Fruit fly (Drosophila melanogaster) whole organism, embryonic: ENCODE data around the gene CG3224.

Source experiments
- CG10565 ChIP-seq: fragments of 200-800 bp; sonication (Bioruptor generic); optimal IDR thresholded peaks from 3 replicates; lab custom pipeline; 2016; ENCODE audit warnings: missing biosample characterization, mild to moderate bottlenecking, missing genetic modification characterization
- CG11695 ChIP-seq: fragments of 200-800 bp; sonication (Bioruptor generic); IDR thresholded peaks from 3 replicates; pipeline ENCODE4 v1.3.6; 2022; ENCODE audit warnings: missing biosample characterization, missing genetic modification characterization
- CG11696 ChIP-seq: fragments of 200-800 bp; sonication (Bioruptor generic); IDR thresholded peaks from 2 replicates; pipeline ENCODE4 v1.3.6; 2022; ENCODE audit warnings: missing biosample characterization, missing genetic modification characterization
- CG12104 ChIP-seq: fragments of 200-800 bp; sonication (Bioruptor generic); optimal IDR thresholded peaks from 3 replicates; lab custom pipeline; 2016; ENCODE audit warnings: missing biosample characterization, missing genetic modification characterization
- CG12155 ChIP-seq: fragments of 200-800 bp; sonication (Bioruptor generic); optimal IDR thresholded peaks from 3 replicates; lab custom pipeline; 2016; ENCODE audit warnings: missing biosample characterization, missing genetic modification characterization
- CG12391 ChIP-seq: fragments of 200-800 bp; sonication (Bioruptor generic); optimal IDR thresholded peaks from 3 replicates; lab custom pipeline; 2018; ENCODE audit warnings: missing biosample characterization, mild to moderate bottlenecking, missing genetic modification characterization, moderate library complexity
- CG12942 ChIP-seq: fragments of 200-800 bp; sonication (Bioruptor generic); optimal IDR thresholded peaks from 3 replicates; lab custom pipeline; 2016; ENCODE audit warnings: missing biosample characterization, missing genetic modification characterization
- CG13424 ChIP-seq: fragments of 200-800 bp; sonication (Bioruptor generic); optimal IDR thresholded peaks from 2 replicates; lab custom pipeline; 2019; ENCODE audit warnings: missing biosample characterization, mild to moderate bottlenecking, missing genetic modification characterization, moderate library complexity
- CG14441 ChIP-seq: fragments of 200-800 bp; sonication (Bioruptor generic); IDR thresholded peaks from 2 replicates; pipeline ENCODE4 v1.3.6; 2022; ENCODE audit warnings: missing biosample characterization, missing genetic modification characterization
- CG15011 ChIP-seq: fragments of 200-800 bp; sonication (Bioruptor generic); optimal IDR thresholded peaks from 3 replicates; lab custom pipeline; 2018; ENCODE audit warnings: missing biosample characterization, mild to moderate bottlenecking, missing genetic modification characterization
- CG17186 ChIP-seq: fragments of 200-800 bp; sonication (Bioruptor generic); optimal IDR thresholded peaks from 3 replicates; lab custom pipeline; 2017; ENCODE audit warnings: missing biosample characterization, missing genetic modification reagents, missing genetic modification characterization
- CG18011 ChIP-seq: fragments of 200-800 bp; sonication (Bioruptor generic); optimal IDR thresholded peaks from 2 replicates; lab custom pipeline; 2017; ENCODE audit warnings: missing biosample characterization, missing genetic modification characterization, mild to moderate bottlenecking, moderate library complexity, missing genotype
- CG2712 ChIP-seq: fragments of 200-800 bp; optimal IDR thresholded peaks from 3 replicates; lab custom pipeline; 2019; ENCODE audit warnings: missing biosample characterization, mild to moderate bottlenecking, missing genetic modification characterization, moderate library complexity
- CG2889 ChIP-seq: fragments of 200-800 bp; sonication (Bioruptor generic); IDR thresholded peaks from 3 replicates; pipeline ENCODE4 v1.3.6; 2022; ENCODE audit warnings: missing biosample characterization, missing genetic modification characterization
- CG32772 ChIP-seq: fragments of 200-800 bp; sonication (Bioruptor generic); IDR thresholded peaks from 2 replicates; pipeline ENCODE4 v1.3.6; 2022; ENCODE audit warnings: missing biosample characterization, missing genetic modification characterization
- CG34422 ChIP-seq: fragments of 200-800 bp; sonication (Bioruptor generic); IDR thresholded peaks from 3 replicates; pipeline ENCODE4 v1.3.6; 2022; ENCODE audit warnings: missing biosample characterization, missing genetic modification characterization
- CG43689 ChIP-seq: fragments of 200-800 bp; sonication (Bioruptor generic); IDR thresholded peaks from 2 replicates; pipeline ENCODE4 v1.3.6; 2022; ENCODE audit warnings: missing biosample characterization, missing genetic modification characterization
- CG5953 ChIP-seq: fragments of 200-800 bp; sonication (Bioruptor generic); IDR thresholded peaks from 2 replicates; pipeline ENCODE4 v1.3.6; 2022; ENCODE audit warnings: missing biosample characterization, missing genetic modification characterization
- CG6791 ChIP-seq: fragments of 200-800 bp; sonication (Bioruptor generic); IDR thresholded peaks from 3 replicates; pipeline ENCODE4 v1.3.6; 2022; ENCODE audit warnings: missing biosample characterization, missing genetic modification characterization; ENCODE audit not compliant: partially characterized antibody
- CG8388 ChIP-seq: fragments of 200-800 bp; sonication (Bioruptor generic); optimal IDR thresholded peaks from 2 replicates; lab custom pipeline; 2019; ENCODE audit warnings: missing biosample characterization, mild to moderate bottlenecking, missing genetic modification characterization, moderate library complexity
- CTCF ChIP-seq: fragments of 200-800 bp; sonication (Bioruptor generic); optimal IDR thresholded peaks from 2 replicates; lab custom pipeline; 2017; ENCODE audit warnings: missing biosample characterization, mild to moderate bottlenecking, missing genetic modification characterization, moderate library complexity
- CkIIα-i1 ChIP-seq: fragments of 200-800 bp; sonication (Bioruptor generic); IDR thresholded peaks from 2 replicates; pipeline ENCODE4 v1.3.6; 2022; ENCODE audit warnings: missing biosample characterization, missing genetic modification characterization
- Dbx ChIP-seq: fragments of 200-800 bp; sonication (Bioruptor generic); IDR thresholded peaks from 3 replicates; pipeline ENCODE4 v1.3.6; 2022; ENCODE audit warnings: missing biosample characterization, missing genetic modification characterization
- ERR ChIP-seq: fragments of 200-800 bp; sonication (Bioruptor generic); optimal IDR thresholded peaks from 2 replicates; lab custom pipeline; 2016; ENCODE audit warnings: missing biosample characterization, missing genetic modification characterization
- Eip74EF ChIP-seq, 2 experiments: fragments of 200-800 bp in 1 of 2; fragments of >200 bp in 1 of 2; sonication (Bioruptor generic) in 1 of 2; optimal IDR thresholded peaks; 2 replicates each; lab custom pipeline; 2017 to 2019; ENCODE audit warnings: missing biosample characterization in 2 of 2, missing genetic modification characterization in 2 of 2, mild to moderate bottlenecking in 1 of 2, moderate library complexity in 1 of 2
- Elba2 ChIP-seq: fragments of 200-800 bp; sonication (Bioruptor generic); optimal IDR thresholded peaks from 3 replicates; lab custom pipeline; 2016; ENCODE audit warnings: missing biosample characterization, missing genetic modification characterization
- Ets65A ChIP-seq: fragments of 200-800 bp; sonication (Bioruptor generic); peaks from one replicate; lab custom pipeline; 2016; ENCODE audit warnings: missing biosample characterization, missing genetic modification characterization
- MESR4 ChIP-seq: fragments of 200-800 bp; sonication (Bioruptor generic); optimal IDR thresholded peaks from 2 replicates; lab custom pipeline; 2018; ENCODE audit warnings: missing biosample characterization, mild to moderate bottlenecking, missing genetic modification characterization, moderate library complexity
- Mrtf ChIP-seq: fragments of 200-800 bp; sonication (Bioruptor generic); IDR thresholded peaks from 3 replicates; pipeline ENCODE4 v1.3.6; 2022; ENCODE audit warnings: missing biosample characterization, missing genetic modification characterization
- NC2β ChIP-seq: fragments of 200-800 bp; sonication (Bioruptor generic); optimal IDR thresholded peaks from 2 replicates; lab custom pipeline; 2016; ENCODE audit warnings: missing biosample characterization, missing genetic modification characterization
- NK7.1 ChIP-seq: fragments of 200-800 bp; sonication (Bioruptor generic); optimal IDR thresholded peaks from 3 replicates; lab custom pipeline; 2016; ENCODE audit warnings: missing biosample characterization, missing genetic modification characterization
- Sry-β ChIP-seq: fragments of 200-800 bp; sonication (Bioruptor generic); optimal IDR thresholded peaks from 2 replicates; lab custom pipeline; 2018; ENCODE audit warnings: missing biosample characterization, mild to moderate bottlenecking, missing genetic modification characterization, moderate library complexity
- TFAM ChIP-seq: fragments of 200-800 bp; sonication (Bioruptor generic); optimal IDR thresholded peaks from 2 replicates; lab custom pipeline; 2017; ENCODE audit warnings: missing biosample characterization, missing genetic modification characterization, inconsistent platforms
- ab ChIP-seq: fragments of 200-800 bp; sonication (Bioruptor generic); optimal IDR thresholded peaks from 2 replicates; lab custom pipeline; 2016; ENCODE audit warnings: missing biosample characterization, missing genetic modification characterization
- ara ChIP-seq: fragments of 200-800 bp; sonication (Bioruptor generic); IDR thresholded peaks from 2 replicates; pipeline ENCODE4 v1.3.6; 2022; ENCODE audit warnings: missing biosample characterization, missing genetic modification characterization
- az2 ChIP-seq: fragments of 200-800 bp; sonication (Bioruptor generic); optimal IDR thresholded peaks from 3 replicates; lab custom pipeline; 2016; ENCODE audit warnings: missing biosample characterization, missing genetic modification characterization
- caup ChIP-seq: fragments of 200-800 bp; sonication (Bioruptor generic); optimal IDR thresholded peaks from 3 replicates; lab custom pipeline; 2017; ENCODE audit warnings: missing biosample characterization, mild to moderate bottlenecking, missing genetic modification characterization, moderate library complexity; ENCODE audit not compliant: severe bottlenecking
- dati ChIP-seq: fragments of 200-800 bp; sonication (Bioruptor generic); IDR thresholded peaks from 2 replicates; pipeline ENCODE4 v1.3.6; 2022; ENCODE audit warnings: missing biosample characterization, missing genetic modification characterization
- eyg ChIP-seq: fragments of 200-800 bp; sonication (Bioruptor generic); optimal IDR thresholded peaks from 3 replicates; lab custom pipeline; 2016; ENCODE audit warnings: missing biosample characterization, missing genetic modification characterization
- her ChIP-seq: fragments of 200-800 bp; sonication (Bioruptor generic); optimal IDR thresholded peaks from 2 replicates; lab custom pipeline; 2016; ENCODE audit warnings: missing biosample characterization, missing genetic modification characterization
- jing ChIP-seq: fragments of 200-800 bp; sonication (Bioruptor generic); optimal IDR thresholded peaks from 2 replicates; lab custom pipeline; 2018; ENCODE audit warnings: missing biosample characterization, mild to moderate bottlenecking, missing genetic modification characterization
- ro ChIP-seq: fragments of 200-800 bp; sonication (Bioruptor generic); IDR thresholded peaks from 2 replicates; pipeline ENCODE4 v1.3.6; 2022; ENCODE audit warnings: missing biosample characterization, missing genetic modification characterization
- row ChIP-seq: fragments of 200-800 bp; sonication (Bioruptor generic); IDR thresholded peaks from 3 replicates; pipeline ENCODE4 v1.3.6; 2022; ENCODE audit warnings: missing biosample characterization, missing genetic modification characterization
- sc ChIP-seq, 3 experiments: fragments of >200 bp in 2 of 3; fragments of 200-800 bp in 1 of 3; sonication (Bioruptor generic) in 1 of 3; optimal IDR thresholded peaks; 2 replicates in 2 of 3; 3 replicates in 1 of 3; lab custom pipeline; 2017; ENCODE audit warnings: mild to moderate bottlenecking in 1 of 3, missing biosample characterization in 1 of 3, missing genetic modification characterization in 1 of 3, missing genetic modification reagents in 1 of 3
- seq ChIP-seq: fragments of 200-800 bp; sonication (Bioruptor generic); IDR thresholded peaks from 2 replicates; pipeline ENCODE4 v1.3.6; 2022; ENCODE audit warnings: missing biosample characterization, missing genetic modification characterization
- sisA ChIP-seq: fragments of 200-800 bp; sonication (Bioruptor generic); IDR thresholded peaks from 2 replicates; pipeline ENCODE4 v1.3.6; 2022; ENCODE audit warnings: missing biosample characterization, missing genetic modification characterization
- ssp ChIP-seq: fragments of 200-800 bp; sonication (Bioruptor generic); IDR thresholded peaks from 2 replicates; pipeline ENCODE4 v1.3.6; 2022; ENCODE audit warnings: missing biosample characterization, missing genetic modification characterization
- tap ChIP-seq: fragments of 200-800 bp; optimal IDR thresholded peaks from 3 replicates; lab custom pipeline; 2019; ENCODE audit warnings: missing biosample characterization, mild to moderate bottlenecking, missing genetic modification characterization, moderate library complexity
- trh ChIP-seq: fragments of 200-800 bp; sonication (Bioruptor generic); optimal IDR thresholded peaks from 2 replicates; lab custom pipeline; 2016; ENCODE audit warnings: missing biosample characterization, missing genetic modification characterization
- unc-4 ChIP-seq: fragments of 200-800 bp; sonication (Bioruptor generic); IDR thresholded peaks from 2 replicates; pipeline ENCODE4 v1.3.6; 2022; ENCODE audit warnings: missing biosample characterization, missing genetic modification characterization; ENCODE audit not compliant: partially characterized antibody
- zf30C ChIP-seq: fragments of 200-800 bp; sonication (Bioruptor generic); optimal IDR thresholded peaks from 3 replicates; lab custom pipeline; 2018; ENCODE audit warnings: missing biosample characterization, mild to moderate bottlenecking, missing genetic modification characterization

CG3224 gene

dm6 chrX:6699255-6699885 is 38.1 kb upstream of the CG3224 start, which contains the start of gene CG14441 (continued):
- TF ChIP-seq Elba2 (no peak), Ets65A (GFP tag; lab: Kevin White, UChicago) (no peak), CG5953 (GFP tag; lab: Robert Waterston, UW) (no peak), CG34422 (GFP tag; lab: Robert Waterston, UW) (peak; percentile 65; the same call in 1 of the 3 replicates), ssp (GFP tag; lab: Robert Waterston, UW) (no peak), Eip74EF (GFP tag; optimal IDR thresholded peaks at IDR 0.05; lab: Kevin White, UChicago) (peak in 1 of 2 experiments; percentile 66), CG11695 (GFP tag; lab: Robert Waterston, UW) (no peak), CG8388 (peak; percentile 19), ERR (GFP tag; lab: Kevin White, UChicago) (peak; percentile 55), trh (GFP tag; lab: Kevin White, UChicago) (no peak), dati (GFP tag; lab: Robert Waterston, UW) (no peak), Dbx (peak; percentile 32; the same call in 1 of the 3 replicates), CG2712 (peak; percentile 51), CG14441 (GFP tag; lab: Robert Waterston, UW) (peak; percentile 49; the same call in 1 of the 2 replicates), her (GFP tag; lab: Kevin White, UChicago) (peak; percentile 40), MESR4 (GFP tag; lab: Kevin White, UChicago) (no peak), ara (GFP tag; lab: Robert Waterston, UW) (0 out of 2 replicates have a peak, but pooled peaks have one; percentile 34), CG43689 (GFP tag; lab: Robert Waterston, UW) (no peak), az2 (GFP tag; lab: Kevin White, UChicago) (peak; percentile 21), CG12942 (GFP tag; lab: Kevin White, UChicago) (no peak), eyg (GFP tag; lab: Kevin White, UChicago) (no peak), CG13424 (peak; percentile 43), Mrtf (no peak), CG32772 (no peak), row (peak; percentile 98), sc (optimal IDR thresholded peaks at IDR 0.05; lab: Kevin White, UChicago) (no peak), sc (GFP tag; optimal IDR thresholded peaks at IDR 0.05; lab: Kevin White, UChicago) (peak; percentile 1), NK7.1 (peak; percentile 17), TFAM (GFP tag; lab: Kevin White, UChicago) (no peak), jing (GFP tag; lab: Kevin White, UChicago) (no peak), CG6791 (GFP tag; lab: Robert Waterston, UW) (peak; percentile 93), ro (GFP tag; lab: Robert Waterston, UW) (no peak), caup (GFP tag; lab: Kevin White, UChicago) (peak; percentile 80), zf30C (GFP tag; lab: Kevin White, UChicago) (no peak), CG12104 (GFP tag; lab: Kevin White, UChicago) (peak; percentile 31), CG15011 (GFP tag; lab: Kevin White, UChicago) (peak; percentile 32), NC2β (GFP tag; lab: Kevin White, UChicago) (no peak), CG12391 (tag; lab: Kevin White, UChicago) (peak; percentile 46), Sry-β (GFP tag; lab: Kevin White, UChicago) (peak; percentile 96), sisA (no peak), seq (peak; percentile 27; the same call in 1 of the 2 replicates), CG11696 (GFP tag; lab: Robert Waterston, UW) (no peak), ab (GFP tag; lab: Kevin White, UChicago) (no peak), tap (no peak), CG18011 (GFP tag; lab: Kevin White, UChicago) (peak; percentile 0), CG12155 (GFP tag; lab: Kevin White, UChicago) (peak; percentile 26), unc-4 (GFP tag; lab: Robert Waterston, UW) (peak; percentile 99), CG17186 (GFP tag; lab: Kevin White, UChicago) (no peak), CG10565 (GFP tag; lab: Kevin White, UChicago) (no peak), CkIIα-i1 (GFP tag; lab: Robert Waterston, UW) (no peak), CG2889 (no peak), CTCF (GFP tag; lab: Kevin White, UChicago) (no peak)
